Fruit fly (Drosophila melanogaster): ENCODE measurements around the gene Ppi1.

dm6 chr3R:30076088-30076487 is 52.8 kb downstream of the Ppi1 start:
- no peak for TF ChIP-seq CTCF (optimal IDR thresholded peaks at IDR 0.05)
- TF ChIP-seq CG8478 (optimal IDR thresholded peaks at IDR 0.05), result no peak

Data from S2 (cell line).